Fruit fly (Drosophila melanogaster) whole organism, wandering third instar larva: ENCODE measurements around the gene CG5708.

Experiments
- CG9705 ChIP-seq: fragments of 200-800 bp; sonication (Bioruptor generic); optimal IDR thresholded peaks from 2 replicates; lab custom pipeline; 2018; ENCODE audit warnings: missing biosample characterization, mild to moderate bottlenecking, missing genetic modification characterization
- Hr78 ChIP-seq: fragments of >200 bp; optimal IDR thresholded peaks from 2 replicates; lab custom pipeline; 2017; ENCODE audit warnings: missing biosample characterization, missing genetic modification characterization
- Rel ChIP-seq, 2 experiments: fragments of 200-800 bp; sonication (Bioruptor generic) in 1 of 2; optimal IDR thresholded peaks; 2 replicates in 1 of 2; 3 replicates in 1 of 2; lab custom pipeline; 2016 to 2019; ENCODE audit warnings: mild to moderate bottlenecking in 2 of 2, missing biosample characterization in 2 of 2, missing genetic modification characterization in 2 of 2, moderate library complexity in 1 of 2
- h ChIP-seq: fragments of 200-800 bp; sonication (Bioruptor generic); optimal IDR thresholded peaks from 3 replicates; lab custom pipeline; 2016; ENCODE audit warnings: missing biosample characterization, mild to moderate bottlenecking, missing genetic modification characterization
- lola ChIP-seq: fragments of >200 bp; optimal IDR thresholded peaks from 2 replicates; lab custom pipeline; 2017; ENCODE audit warnings: missing biosample characterization, missing genetic modification characterization
- pan ChIP-seq: fragments of >200 bp; optimal IDR thresholded peaks from 2 replicates; lab custom pipeline; 2017
- psq ChIP-seq: fragments of 200-800 bp; sonication (Bioruptor generic); optimal IDR thresholded peaks from 3 replicates; lab custom pipeline; 2017; ENCODE audit warnings: missing biosample characterization, mild to moderate bottlenecking, missing genetic modification characterization, moderate library complexity
- sv ChIP-seq: fragments of 200-800 bp; sonication (Bioruptor generic); optimal IDR thresholded peaks from 3 replicates; lab custom pipeline; 2016; ENCODE audit warnings: missing biosample characterization, missing genetic modification characterization

DNA sequence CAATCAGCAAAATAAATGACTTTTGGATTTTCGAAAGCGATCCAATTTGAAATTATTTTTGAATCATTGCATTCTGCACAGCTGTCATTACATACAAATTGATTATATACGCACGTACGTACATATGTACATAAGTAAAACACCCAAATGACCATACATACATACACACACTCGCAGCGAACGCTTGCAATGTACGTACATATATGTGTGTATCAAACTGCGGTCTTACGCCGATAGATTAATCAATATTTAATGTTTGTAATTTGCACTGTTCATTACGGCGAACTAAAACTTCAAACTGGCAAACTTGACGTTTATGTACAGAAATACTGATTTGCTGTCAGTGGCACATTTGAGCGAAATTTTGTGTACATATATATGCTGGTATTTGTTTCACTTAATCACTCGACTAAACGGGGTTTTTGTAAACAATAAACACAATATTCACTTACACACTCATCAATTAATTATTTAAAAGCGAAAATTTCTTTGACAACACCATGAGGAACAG lies 340 bp downstream of the CG5708 start:
- TF ChIP-seq h (GFP tag; lab: Kevin White, UChicago), result no peak
- no peak for TF ChIP-seq Hr78 (GFP tag; lab: Kevin White, UChicago)
- TF ChIP-seq psq (GFP tag; lab: Kevin White, UChicago), result no peak
- TF ChIP-seq Rel (GFP tag; optimal IDR thresholded peaks at IDR 0.05; lab: Kevin White, UChicago), result peak; percentile 9
- TF ChIP-seq Rel (tag; optimal IDR thresholded peaks at IDR 0.05; lab: Kevin White, UChicago), result no peak
- no peak for TF ChIP-seq lola (GFP tag; lab: Kevin White, UChicago)
- no peak for TF ChIP-seq CG9705 (GFP tag; lab: Kevin White, UChicago)
- no peak for TF ChIP-seq pan (lab: Kevin White, UChicago)
- TF ChIP-seq sv, result no peak
